Fruit fly (Drosophila melanogaster) whole organism: Measurements from ENCODE around the gene CG33262.

Experiments
- CG8478 ChIP-seq: fragments of >200 bp; optimal IDR thresholded peaks from 2 replicates; lab custom pipeline; 2018; ENCODE audit warnings: inconsistent platforms
- pan ChIP-seq: fragments of >200 bp; optimal IDR thresholded peaks from 2 replicates; lab custom pipeline; 2017
- psq ChIP-seq: fragments of >200 bp; optimal IDR thresholded peaks from 2 replicates; lab custom pipeline; 2017

dm6 chr3L:13118983-13119382 is 17.1 kb upstream of the CG33262 start:
- TF ChIP-seq psq: no peak
- TF ChIP-seq CG8478: no peak
- TF ChIP-seq pan (lab: Kevin White, UChicago): no peak
